Worm (Caenorhabditis elegans): ENCODE results near the gene srx-87.

The srx-87 gene

ce11 chrV:11564573-11564972, at the start of gene srx-87:
Gene srx-87, plus strand, starts transcription at chrV:11564873.
- TF ChIP-seq nhr-25 (tag; optimal IDR thresholded peaks at IDR 0.05) (no peak), aly-2 (tag; optimal IDR thresholded peaks at IDR 0.05) (no peak), ztf-1 (GFP tag; conservative IDR thresholded peaks at IDR 0.05) (no peak)

- TF ChIP-seq nhr-237 (tag; optimal IDR thresholded peaks at IDR 0.05), result no peak
- no peak for TF ChIP-seq mdl-1 (tag; optimal IDR thresholded peaks at IDR 0.05)
- no peak for TF ChIP-seq lin-39 (tag; optimal IDR thresholded peaks at IDR 0.05)
- TF ChIP-seq C34F6.9 (tag; optimal IDR thresholded peaks at IDR 0.05), result no peak
- no peak for TF ChIP-seq sma-9 (GFP tag; optimal IDR thresholded peaks at IDR 0.05)
- no peak for TF ChIP-seq sma-9 (tag; optimal IDR thresholded peaks at IDR 0.05)
- no peak for TF ChIP-seq nhr-6 (tag; optimal IDR thresholded peaks at IDR 0.05)
- no peak for TF ChIP-seq nhr-21 (tag; optimal IDR thresholded peaks at IDR 0.05)
- TF ChIP-seq nhr-129 (tag; optimal IDR thresholded peaks at IDR 0.05), result no peak
- TF ChIP-seq nhr-23 (tag; optimal IDR thresholded peaks at IDR 0.05), result no peak
- no peak for TF ChIP-seq F13H6.1 (tag; optimal IDR thresholded peaks at IDR 0.05)
- no peak for TF ChIP-seq blmp-1 (tag; optimal IDR thresholded peaks at IDR 0.05; ENCODE audit: insufficient read depth)
- no peak for TF ChIP-seq nhr-11 (tag; optimal IDR thresholded peaks at IDR 0.05)
- no peak for TF ChIP-seq peb-1 (tag; optimal IDR thresholded peaks at IDR 0.05)
- no peak for TF ChIP-seq egl-27 (tag; optimal IDR thresholded peaks at IDR 0.05)
- TF ChIP-seq snpc-4 (tag; optimal IDR thresholded peaks at IDR 0.05), result no peak
- no peak for TF ChIP-seq fos-1 (tag; optimal IDR thresholded peaks at IDR 0.05)
- no peak for TF ChIP-seq Y55F3AM.14 (GFP tag; optimal IDR thresholded peaks at IDR 0.05)
These were observed 49.5 kb upstream of the srx-87 start for ce11 chrV:11515145-11515544.

DNA sequence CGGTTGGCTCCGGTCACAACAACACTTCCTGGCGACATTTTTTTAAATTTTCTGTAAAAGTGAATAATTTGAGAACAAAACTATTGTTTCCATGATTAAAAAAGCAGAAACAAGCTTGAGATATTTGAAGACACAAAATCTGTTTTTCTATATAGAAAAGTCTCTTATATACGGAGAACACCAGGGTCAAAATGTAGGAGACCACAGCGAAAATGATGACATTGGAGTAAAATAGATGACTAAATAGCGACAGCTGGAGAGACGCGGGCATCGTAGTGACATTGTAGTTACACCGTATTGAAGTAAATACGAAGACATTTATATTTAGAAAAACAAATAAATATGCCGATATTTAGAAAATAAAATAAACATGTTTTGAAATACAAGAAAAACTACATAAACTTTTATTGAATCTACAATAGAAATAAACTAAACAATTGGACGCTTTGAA, 48.5 kb upstream of the srx-87 start, which contains the start of gene sdz-8:
Gene sdz-8, minus strand, starts transcription at position 51 of the 451 bp plus-strand sequence.
- TF ChIP-seq peb-1 (tag; optimal IDR thresholded peaks at IDR 0.05) (no peak), alr-1 (tag; optimal IDR thresholded peaks at IDR 0.05) (no peak), egl-27 (tag; optimal IDR thresholded peaks at IDR 0.05) (no peak), nhr-129 (tag; optimal IDR thresholded peaks at IDR 0.05) (no peak), elt-3 (tag; optimal IDR thresholded peaks at IDR 0.05) (no peak), sem-4 (tag; optimal IDR thresholded peaks at IDR 0.05) (no peak), sma-9 (GFP tag; optimal IDR thresholded peaks at IDR 0.05) (no peak), sma-9 (tag; optimal IDR thresholded peaks at IDR 0.05) (no peak), mdl-1 (tag; optimal IDR thresholded peaks at IDR 0.05) (no peak)

DNA sequence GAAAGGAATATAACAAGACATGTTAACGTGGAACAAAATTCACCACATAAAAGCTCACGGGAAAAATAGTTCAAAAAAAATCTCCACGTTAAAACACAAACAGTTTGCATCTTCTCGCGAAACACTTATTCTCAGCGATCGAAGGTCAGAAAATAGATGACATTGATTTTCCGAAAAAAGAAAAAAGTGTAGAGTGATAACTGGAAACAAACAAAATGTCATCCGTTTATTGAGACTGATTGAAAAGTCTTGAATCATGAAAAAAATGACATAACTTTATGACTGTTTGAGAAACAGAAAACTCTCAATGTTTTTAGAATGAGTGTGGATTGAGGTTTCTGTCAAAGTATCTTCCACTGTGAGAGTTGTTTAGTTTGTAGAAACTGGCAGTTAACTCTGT, 46.9 kb upstream of the srx-87 start, which contains the start of gene C55A6.4:
Gene C55A6.4, minus strand, starts transcription at position 101 of the 400 bp plus-strand sequence.
- TF ChIP-seq elt-3 (tag; optimal IDR thresholded peaks at IDR 0.05), result no peak
- TF ChIP-seq gmeb-1 (tag; optimal IDR thresholded peaks at IDR 0.05), result no peak
- TF ChIP-seq unc-39 (tag; optimal IDR thresholded peaks at IDR 0.05), result no peak
- no peak for TF ChIP-seq lsy-2 (tag; optimal IDR thresholded peaks at IDR 0.05)
- no peak for TF ChIP-seq sma-3 (GFP tag; optimal IDR thresholded peaks at IDR 0.05)
- TF ChIP-seq sma-9 (GFP tag; optimal IDR thresholded peaks at IDR 0.05), result no peak
- no peak for TF ChIP-seq sma-9 (tag; optimal IDR thresholded peaks at IDR 0.05)
- TF ChIP-seq R02D3.7 (tag; optimal IDR thresholded peaks at IDR 0.05), result no peak
- no peak for TF ChIP-seq skn-1 (tag; optimal IDR thresholded peaks at IDR 0.05)
- no peak for TF ChIP-seq lin-39 (tag; optimal IDR thresholded peaks at IDR 0.05)
- TF ChIP-seq unc-55 (GFP tag; optimal IDR thresholded peaks at IDR 0.05), result no peak
- no peak for TF ChIP-seq nhr-77 (tag; optimal IDR thresholded peaks at IDR 0.05)
- no peak for TF ChIP-seq ztf-11 (tag; optimal IDR thresholded peaks at IDR 0.05)
- no peak for TF ChIP-seq mab-5 (tag; optimal IDR thresholded peaks at IDR 0.05)
- TF ChIP-seq ztf-1 (GFP tag; conservative IDR thresholded peaks at IDR 0.05), result no peak
- TF ChIP-seq blmp-1 (tag; optimal IDR thresholded peaks at IDR 0.05; ENCODE audit: insufficient read depth), result no peak
- no peak for TF ChIP-seq lin-11 (tag; optimal IDR thresholded peaks at IDR 0.05)
- TF ChIP-seq nhr-10 (tag; optimal IDR thresholded peaks at IDR 0.05), result no peak
- no peak for TF ChIP-seq nhr-25 (tag; optimal IDR thresholded peaks at IDR 0.05)
- TF ChIP-seq ceh-16 (tag; optimal IDR thresholded peaks at IDR 0.05), result no peak
- TF ChIP-seq nhr-21 (tag; optimal IDR thresholded peaks at IDR 0.05), result no peak
